Fruit fly (Drosophila melanogaster): Measurements from ENCODE around the gene nod.

nod gene

DNA sequence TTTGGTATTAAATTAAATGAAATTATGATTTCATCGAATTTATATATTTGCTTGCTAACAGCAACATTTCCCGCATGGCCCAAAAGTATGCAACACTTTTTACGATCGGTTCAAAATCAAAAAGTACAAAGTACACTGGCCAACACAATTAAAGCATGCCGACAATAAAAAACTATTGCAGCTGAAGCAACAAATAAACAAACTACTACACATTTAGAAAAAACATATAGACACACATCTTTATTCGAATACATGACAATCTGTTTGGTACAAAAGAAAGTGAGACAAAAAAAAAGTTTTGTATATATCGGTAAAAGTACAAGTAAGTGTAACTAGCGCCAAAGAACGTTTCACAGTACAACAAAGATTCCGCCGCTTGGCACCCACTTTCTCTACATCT, 25.5 kb upstream of the nod start (continued):
- TF ChIP-seq CG8319 (GFP tag; optimal IDR thresholded peaks at IDR 0.05) (no peak), CG8119 (GFP tag; IDR thresholded peaks at IDR 0.05) (peak; percentile 31; the same call in 2 of the 3 replicates), svp (GFP tag) (no peak), salr (GFP tag; optimal IDR thresholded peaks at IDR 0.05) (no peak), dac (GFP tag; optimal IDR thresholded peaks at IDR 0.05) (no peak), OdsH (GFP tag; optimal IDR thresholded peaks at IDR 0.05) (peak; percentile 5), Eip75B (GFP tag; optimal IDR thresholded peaks at IDR 0.05) (no peak), Gug (GFP tag; IDR thresholded peaks at IDR 0.05) (no peak), Ets96B (tag; optimal IDR thresholded peaks at IDR 0.05) (peak; percentile 15), Ets21C (GFP tag; optimal IDR thresholded peaks at IDR 0.05) (no peak), Blimp-1 (GFP tag; optimal IDR thresholded peaks at IDR 0.05) (no peak), lz (GFP tag; optimal IDR thresholded peaks at IDR 0.05) (peak; percentile 1), Smox (GFP tag; optimal IDR thresholded peaks at IDR 0.05) (peak; percentile 17), CG8632 (GFP tag; optimal IDR thresholded peaks at IDR 0.05) (no peak), Lpt (GFP tag; optimal IDR thresholded peaks at IDR 0.05) (no peak), dsx (GFP tag; optimal IDR thresholded peaks at IDR 0.05; ENCODE audit: poor library complexity, severe bottlenecking) (no peak)

DNA sequence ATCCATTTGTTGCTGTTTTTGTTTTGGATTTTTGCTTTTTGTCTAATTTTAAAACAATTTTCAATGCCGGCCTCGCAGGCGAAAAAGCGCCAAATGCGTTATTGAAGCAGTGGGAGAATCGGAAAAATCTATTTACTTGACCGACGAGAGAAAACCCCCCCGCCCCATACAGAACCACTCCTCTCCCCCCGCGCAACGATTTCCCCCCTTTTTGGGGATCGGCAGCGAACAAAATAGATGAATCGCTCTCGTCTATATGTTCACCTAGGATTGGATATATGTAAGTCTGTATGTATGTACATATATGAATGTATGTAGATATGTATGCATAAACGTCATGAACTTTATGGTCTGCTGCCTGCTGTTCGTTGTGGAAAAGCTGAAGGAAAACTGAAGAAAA, 23.8 kb upstream of the nod start:
- TF ChIP-seq Lpt (GFP tag; optimal IDR thresholded peaks at IDR 0.05) = no peak
- no peak for TF ChIP-seq salr (GFP tag; optimal IDR thresholded peaks at IDR 0.05)
- TF ChIP-seq CG7368 (GFP tag; optimal IDR thresholded peaks at IDR 0.05) = no peak
- TF ChIP-seq fkh (GFP tag; optimal IDR thresholded peaks at IDR 0.05) = no peak
- TF ChIP-seq CG32006 (GFP tag; optimal IDR thresholded peaks at IDR 0.05) = no peak
- TF ChIP-seq Met (GFP tag; optimal IDR thresholded peaks at IDR 0.05) = no peak
- TF ChIP-seq fd85E (GFP tag; optimal IDR thresholded peaks at IDR 0.05) = no peak
- TF ChIP-seq CG6276 (GFP tag; optimal IDR thresholded peaks at IDR 0.05) = no peak

DNA sequence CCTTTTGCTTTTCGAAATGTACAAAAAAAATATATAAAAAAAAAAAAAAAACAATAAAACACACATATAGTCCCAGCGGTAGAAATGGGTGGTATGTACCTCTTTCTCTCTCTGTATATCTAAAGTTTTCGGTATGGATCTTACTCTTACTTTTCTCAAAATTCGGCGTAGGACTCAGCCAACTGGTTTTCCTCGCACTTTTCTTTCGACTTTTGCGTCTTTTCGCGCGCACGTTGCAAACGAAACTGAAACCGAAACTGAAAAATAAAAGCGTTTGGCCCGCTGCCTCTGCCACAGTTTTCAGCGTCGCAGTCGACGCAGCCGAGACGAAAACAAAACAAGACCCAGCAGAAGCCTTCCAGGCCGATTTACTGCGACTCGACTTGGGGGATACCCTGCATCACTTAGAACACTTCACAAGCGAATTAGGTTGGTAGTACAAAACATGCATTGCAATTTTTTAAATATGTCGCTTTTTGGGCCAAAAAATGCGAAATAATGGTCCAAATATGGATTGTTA, 22.1 kb upstream of the nod start, which contains the start of gene CG1572:
CG1572 (minus strand) TSS at position 266 of the 520 bp plus-strand sequence.
- TF ChIP-seq CG4318 (GFP tag; optimal IDR thresholded peaks at IDR 0.05) = no peak
- TF ChIP-seq Eip93F (GFP tag; optimal IDR thresholded peaks at IDR 0.05) = peak; percentile 16
- peak; percentile 8 for TF ChIP-seq CG32006 (GFP tag; optimal IDR thresholded peaks at IDR 0.05)
- peak; percentile 10 for TF ChIP-seq Eip75B (GFP tag; optimal IDR thresholded peaks at IDR 0.05)
- TF ChIP-seq Gug (GFP tag; IDR thresholded peaks at IDR 0.05) = no peak
- peak; percentile 67 for TF ChIP-seq svp (GFP tag)
- TF ChIP-seq Eip78C (GFP tag) = peak; percentile 85
- peak; percentile 22 for TF ChIP-seq Hr4 (GFP tag; optimal IDR thresholded peaks at IDR 0.05)
- TF ChIP-seq Hr38 (GFP tag; optimal IDR thresholded peaks at IDR 0.05) = no peak
- no peak for TF ChIP-seq CG8632 (GFP tag; optimal IDR thresholded peaks at IDR 0.05)
- TF ChIP-seq Sox102F (GFP tag; optimal IDR thresholded peaks at IDR 0.05) = peak; percentile 56
- peak; percentile 50 for TF ChIP-seq CG6854 (GFP tag; optimal IDR thresholded peaks at IDR 0.05)
- peak; percentile 69 for TF ChIP-seq vri (GFP tag; optimal IDR thresholded peaks at IDR 0.05)
- peak; percentile 63 for TF ChIP-seq CG6163 (GFP tag; IDR thresholded peaks at IDR 0.05)
- TF ChIP-seq dsx (GFP tag; optimal IDR thresholded peaks at IDR 0.05; ENCODE audit: poor library complexity, severe bottlenecking) = no peak
- peak; percentile 6 for TF ChIP-seq CG6276 (GFP tag; optimal IDR thresholded peaks at IDR 0.05)
- TF ChIP-seq fd85E (GFP tag; optimal IDR thresholded peaks at IDR 0.05) = peak; percentile 10
- peak; percentile 14 for TF ChIP-seq achi (GFP tag; optimal IDR thresholded peaks at IDR 0.05)
- no peak for TF ChIP-seq ss (GFP tag; optimal IDR thresholded peaks at IDR 0.05)
- no peak for TF ChIP-seq Sox14 (GFP tag; optimal IDR thresholded peaks at IDR 0.05)
- TF ChIP-seq Smox (GFP tag; optimal IDR thresholded peaks at IDR 0.05) = peak; percentile 23
- TF ChIP-seq Met (GFP tag; optimal IDR thresholded peaks at IDR 0.05) = peak; percentile 37
- peak; percentile 5 for TF ChIP-seq topi (GFP tag; optimal IDR thresholded peaks at IDR 0.05)
- TF ChIP-seq eg (GFP tag; IDR thresholded peaks at IDR 0.05) = peak; percentile 52; the same call in 2 of the 3 replicates
- peak; percentile 95 for TF ChIP-seq Blimp-1 (GFP tag; optimal IDR thresholded peaks at IDR 0.05)
- peak; percentile 45; the same call in 1 of the 3 replicates for TF ChIP-seq CG8119 (GFP tag; IDR thresholded peaks at IDR 0.05)
- peak; percentile 53 for TF ChIP-seq esn (GFP tag; optimal IDR thresholded peaks at IDR 0.05)
- TF ChIP-seq CG3032 (tag; optimal IDR thresholded peaks at IDR 0.05) = no peak
- TF ChIP-seq CG15336 (GFP tag; IDR thresholded peaks at IDR 0.05) = peak; percentile 15; the same call in 1 of the 2 replicates
- peak; percentile 11 for TF ChIP-seq Lpt (GFP tag; optimal IDR thresholded peaks at IDR 0.05)

All from whole organism, prepupa.